Worm (Caenorhabditis elegans): ENCODE data around the gene gcy-8.

- TF ChIP-seq alr-1 (tag; optimal IDR thresholded peaks at IDR 0.05; ENCODE audit: borderline replicate concordance) (no peak), pag-3 (tag; optimal IDR thresholded peaks at IDR 0.05; ENCODE audit: borderline replicate concordance, insufficient read depth) (no peak), nhr-76 (tag; optimal IDR thresholded peaks at IDR 0.05) (no peak), nhr-11 (tag; optimal IDR thresholded peaks at IDR 0.05) (no peak), dpl-1 (GFP tag; optimal IDR thresholded peaks at IDR 0.05) (peak in 1 of 3 experiments; percentile 12), nhr-28 (tag; optimal IDR thresholded peaks at IDR 0.05) (no peak), lin-15B (tag; optimal IDR thresholded peaks at IDR 0.05) (no peak), snpc-4 (tag; optimal IDR thresholded peaks at IDR 0.05) (no peak), nhr-19 (GFP tag; conservative IDR thresholded peaks at IDR 0.05) (no peak), nhr-12 (tag; optimal IDR thresholded peaks at IDR 0.05) (no peak)
These were observed 51.6 kb downstream of the gcy-8 start, which contains the start of gene unc-24 for ce11 chrIV:7979588-7979987.
